Worm (Caenorhabditis elegans) whole organism, midembryonic: ENCODE data around the gene C05G5.3.

Experiments used
- T22C8.4 ChIP-seq: fragments of 200-800 bp; sonication (Bioruptor generic); IDR thresholded peaks from 2 replicates; pipeline ENCODE4 v1.3.6; 2022; ENCODE audit warnings: missing genetic modification characterization, missing compliant biosample characterization
- flt-1 ChIP-seq: fragments of 200-800 bp; sonication (Bioruptor generic); IDR thresholded peaks from 2 replicates; pipeline ENCODE4 v1.3.6; 2022; ENCODE audit warnings: missing genetic modification characterization, missing compliant biosample characterization
- klf-2 ChIP-seq: fragments of 200-800 bp; sonication (Bioruptor generic); conservative IDR thresholded peaks from 2 replicates; pipeline ENCODE4 v1.3.6; 2022; ENCODE audit warnings: missing genetic modification reagents, missing genetic modification characterization, missing compliant biosample characterization
- med-1 ChIP-seq: sonication (generic microtip); optimal IDR thresholded peaks from 2 replicates; lab custom pipeline; 2017; ENCODE audit warnings: missing genetic modification characterization, mild to moderate bottlenecking, missing compliant biosample characterization, antibody characterized with exemption, missing genetic modification reagents; ENCODE audit not compliant: insufficient read depth
- tab-1 ChIP-seq: fragments of 200-800 bp; sonication (Bioruptor generic); IDR thresholded peaks from 2 replicates; pipeline ENCODE4 v1.3.6; 2022; ENCODE audit warnings: missing genetic modification characterization, missing compliant biosample characterization
- ztf-23 ChIP-seq: fragments of 200-800 bp; sonication (Bioruptor generic); IDR thresholded peaks from 2 replicates; pipeline ENCODE4 v1.3.6; 2022; ENCODE audit warnings: missing genetic modification reagents, missing genetic modification characterization, missing compliant biosample characterization
- ztf-29 ChIP-seq: fragments of 200-800 bp; sonication (Bioruptor generic); IDR thresholded peaks from 2 replicates; pipeline ENCODE4 v1.3.6; 2022; ENCODE audit warnings: missing genetic modification reagents, missing genetic modification characterization, missing compliant biosample characterization

DNA sequence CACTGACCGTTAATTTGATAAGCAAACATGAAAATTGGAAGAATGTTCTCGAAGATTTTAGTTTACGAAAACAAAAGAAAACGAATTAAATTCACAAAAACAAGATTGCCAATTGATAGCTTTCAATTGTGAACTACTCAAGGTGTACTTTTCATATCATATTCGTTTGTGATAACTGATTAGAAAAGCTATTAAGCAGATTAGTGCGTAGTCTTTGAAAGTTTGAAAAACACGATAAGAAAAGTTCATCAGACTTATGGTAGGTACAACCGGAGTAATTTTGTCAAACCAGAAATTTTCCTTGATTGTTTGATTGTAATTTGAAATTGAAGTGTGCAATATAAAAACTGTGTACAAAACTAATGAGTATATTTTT lies 35.7 kb upstream of the C05G5.3 start:
- TF ChIP-seq klf-2 (no peak), ztf-23 (GFP tag; lab: Robert Waterston, UW) (no peak), tab-1 (GFP tag; lab: Robert Waterston, UW) (no peak), flt-1 (GFP tag; lab: Robert Waterston, UW) (no peak), T22C8.4 (no peak), ztf-29 (GFP tag; lab: Robert Waterston, UW) (no peak), med-1 (GFP tag; lab: Kevin White, UChicago) (no peak)
